Worm (Caenorhabditis elegans) whole organism, L4 larva: ENCODE data around the gene F01D5.1.

ENCODE experiments used
- D1046.2 ChIP-seq: fragments of 200-800 bp; sonication (Bioruptor generic); IDR thresholded peaks from 2 replicates; pipeline ENCODE4 v1.3.6; 2022; ENCODE audit warnings: missing genetic modification characterization, missing compliant biosample characterization
- F10B5.3 ChIP-seq: sonication (generic microtip); optimal IDR thresholded peaks from 2 replicates; lab custom pipeline; 2016; ENCODE audit warnings: mild to moderate bottlenecking, missing genetic modification characterization, missing compliant biosample characterization
- F37D6.2 ChIP-seq: sonication (generic microtip); optimal IDR thresholded peaks from 2 replicates; lab custom pipeline; 2016; ENCODE audit warnings: mild to moderate bottlenecking, missing genetic modification characterization, missing compliant biosample characterization
- T20F7.1 ChIP-seq: fragments of 200-800 bp; sonication (Bioruptor generic); optimal IDR thresholded peaks from 2 replicates; lab custom pipeline; 2018; ENCODE audit warnings: mild to moderate bottlenecking, missing genetic modification characterization, missing compliant biosample characterization
- T26A8.4 ChIP-seq: fragments of 200-800 bp; sonication (Bioruptor generic); IDR thresholded peaks from 2 replicates; pipeline ENCODE4 v1.3.6; 2022; ENCODE audit warnings: missing genetic modification characterization, missing compliant biosample characterization
- Y75B8A.6 ChIP-seq: fragments of 200-800 bp; sonication (Bioruptor generic); IDR thresholded peaks from 2 replicates; pipeline ENCODE4 v1.3.6; 2022; ENCODE audit warnings: missing genetic modification reagents, missing genetic modification characterization, missing compliant biosample characterization
- arid-1 ChIP-seq: fragments of 200-800 bp; sonication (Bioruptor generic); conservative IDR thresholded peaks from 2 replicates; pipeline ENCODE4 v1.3.6; 2022; ENCODE audit warnings: missing genetic modification reagents, missing genetic modification characterization, missing compliant biosample characterization
- ceh-20 ChIP-seq: fragments of 200-800 bp; sonication (Bioruptor generic); IDR thresholded peaks from 2 replicates; pipeline ENCODE4 v1.3.6; 2022; ENCODE audit warnings: missing genetic modification reagents, missing genetic modification characterization, missing compliant biosample characterization
- ceh-32 ChIP-seq: sonication (generic microtip); optimal IDR thresholded peaks from 2 replicates; lab custom pipeline; 2016; ENCODE audit warnings: mild to moderate bottlenecking, missing genetic modification characterization, missing compliant biosample characterization; ENCODE audit not compliant: poor library complexity
- daf-16 ChIP-seq, 3 experiments: sonication (generic microtip); optimal IDR thresholded peaks; 2 replicates each; lab custom pipeline; 2016 to 2017; ENCODE audit warnings: missing genetic modification characterization in 3 of 3, missing genetic modification reagents in 3 of 3, mild to moderate bottlenecking in 2 of 3, missing compliant biosample characterization in 2 of 3, missing biosample characterization in 1 of 3, moderate library complexity in 1 of 3
- dmd-8 ChIP-seq: fragments of 200-800 bp; sonication (Bioruptor generic); IDR thresholded peaks from 2 replicates; pipeline ENCODE4 v1.3.6; 2022; ENCODE audit warnings: missing genetic modification characterization, missing compliant biosample characterization
- dmd-9 ChIP-seq: fragments of 200-800 bp; sonication (Bioruptor generic); IDR thresholded peaks from 2 replicates; pipeline ENCODE4 v1.3.6; 2022; ENCODE audit warnings: missing genetic modification reagents, missing genetic modification characterization, missing compliant biosample characterization
- dve-1 ChIP-seq: sonication (generic microtip); optimal IDR thresholded peaks from 2 replicates; lab custom pipeline; 2017; ENCODE audit warnings: antibody characterized with exemption, mild to moderate bottlenecking, missing genetic modification characterization, missing compliant biosample characterization; ENCODE audit not compliant: insufficient read depth
- egl-43 ChIP-seq: fragments of 200-800 bp; sonication (Bioruptor generic); IDR thresholded peaks from 2 replicates; pipeline ENCODE4 v1.3.6; 2022; ENCODE audit warnings: missing genetic modification reagents, missing genetic modification characterization, missing compliant biosample characterization
- fkh-10 ChIP-seq: fragments of 150-350 bp; optimal IDR thresholded peaks from 2 replicates; lab custom pipeline; 2014; ENCODE audit warnings: missing biosample characterization, missing genetic modification reagents, missing genetic modification characterization
- fos-1 ChIP-seq: fragments of 150-350 bp; optimal IDR thresholded peaks from 2 replicates; lab custom pipeline; 2014; ENCODE audit warnings: missing biosample characterization, missing genetic modification characterization
- gei-8 ChIP-seq: fragments of 200-800 bp; sonication (Bioruptor generic); optimal IDR thresholded peaks from 2 replicates; lab custom pipeline; 2018; ENCODE audit warnings: mild to moderate bottlenecking, missing genetic modification characterization, missing compliant biosample characterization
- hif-1 ChIP-seq, 2 experiments: sonication (generic microtip); optimal IDR thresholded peaks; 2 replicates each; lab custom pipeline; 2016 to 2017; ENCODE audit warnings: missing compliant biosample characterization in 2 of 2, missing genetic modification characterization in 2 of 2, missing genetic modification reagents in 2 of 2, missing genotype in 2 of 2, mild to moderate bottlenecking in 1 of 2
- hlh-11 ChIP-seq: fragments of 200-800 bp; sonication (Bioruptor generic); optimal IDR thresholded peaks from 2 replicates; lab custom pipeline; 2018; ENCODE audit warnings: mild to moderate bottlenecking, missing genetic modification characterization, missing compliant biosample characterization
- hlh-30 ChIP-seq: sonication (generic microtip); optimal IDR thresholded peaks from 2 replicates; lab custom pipeline; 2017; ENCODE audit warnings: antibody characterized with exemption, mild to moderate bottlenecking, missing genetic modification characterization, missing compliant biosample characterization; ENCODE audit not compliant: insufficient read depth
- jun-1 ChIP-seq: fragments of 150-350 bp; optimal IDR thresholded peaks from 2 replicates; lab custom pipeline; 2014; ENCODE audit warnings: missing biosample characterization, missing genetic modification reagents, missing genetic modification characterization
- lim-7 ChIP-seq: fragments of 200-800 bp; sonication (Bioruptor generic); IDR thresholded peaks from 2 replicates; pipeline ENCODE4 v1.3.6; 2022; ENCODE audit warnings: missing genetic modification characterization, missing compliant biosample characterization
- lin-1 ChIP-seq: fragments of 200-800 bp; sonication (Bioruptor generic); IDR thresholded peaks from 2 replicates; pipeline ENCODE4 v1.3.6; 2022; ENCODE audit warnings: missing genetic modification reagents, missing genetic modification characterization, missing compliant biosample characterization
- lin-13 ChIP-seq: fragments of 150-350 bp; optimal IDR thresholded peaks from 2 replicates; lab custom pipeline; 2014; ENCODE audit warnings: missing biosample characterization, missing genetic modification reagents, missing genetic modification characterization
- lin-39 ChIP-seq: fragments of 150-350 bp; optimal IDR thresholded peaks from 2 replicates; lab custom pipeline; 2014; ENCODE audit warnings: missing biosample characterization, missing genetic modification reagents, missing genetic modification characterization
- madf-5 ChIP-seq, 2 experiments: fragments of 200-800 bp; sonication (Bioruptor generic); IDR thresholded peaks; 2 replicates each; pipeline ENCODE4 v1.3.6; 2022; ENCODE audit warnings: missing compliant biosample characterization in 2 of 2, missing genetic modification characterization in 2 of 2
- madf-9 ChIP-seq: fragments of 200-800 bp; sonication (Bioruptor generic); conservative IDR thresholded peaks from 2 replicates; pipeline ENCODE4 v1.3.6; 2022; ENCODE audit warnings: missing genetic modification reagents, missing genetic modification characterization, missing compliant biosample characterization
- mxl-3 ChIP-seq: fragments of 200-800 bp; sonication (Bioruptor generic); optimal IDR thresholded peaks from 2 replicates; lab custom pipeline; 2018; ENCODE audit warnings: mild to moderate bottlenecking, missing genetic modification characterization, missing compliant biosample characterization
- nhr-10 ChIP-seq: fragments of 150-350 bp; optimal IDR thresholded peaks from 2 replicates; lab custom pipeline; 2014; ENCODE audit warnings: missing biosample characterization, missing genetic modification characterization
- nhr-102 ChIP-seq: sonication (generic microtip); optimal IDR thresholded peaks from 2 replicates; lab custom pipeline; 2016; ENCODE audit warnings: mild to moderate bottlenecking, missing genetic modification characterization, moderate library complexity, missing compliant biosample characterization
- nhr-11 ChIP-seq: fragments of 150-350 bp; optimal IDR thresholded peaks from 2 replicates; lab custom pipeline; 2014; ENCODE audit warnings: missing biosample characterization, missing genetic modification characterization
- nhr-25 ChIP-seq: sonication (generic microtip); optimal IDR thresholded peaks from 2 replicates; lab custom pipeline; 2017; ENCODE audit warnings: missing genetic modification characterization, mild to moderate bottlenecking, missing compliant biosample characterization, antibody characterized with exemption, moderate library complexity, borderline replicate concordance; ENCODE audit not compliant: insufficient read depth
- nhr-28 ChIP-seq: fragments of 150-350 bp; optimal IDR thresholded peaks from 2 replicates; lab custom pipeline; 2014; ENCODE audit warnings: missing biosample characterization, missing genetic modification characterization
- nhr-41 ChIP-seq: fragments of 200-800 bp; sonication (Bioruptor generic); IDR thresholded peaks from 2 replicates; pipeline ENCODE4 v1.3.6; 2022; ENCODE audit warnings: missing genetic modification reagents, missing genetic modification characterization, missing compliant biosample characterization
- nhr-48 ChIP-seq: sonication (generic microtip); optimal IDR thresholded peaks from 2 replicates; lab custom pipeline; 2016; ENCODE audit warnings: mild to moderate bottlenecking, missing genetic modification characterization, missing compliant biosample characterization
- nhr-77 ChIP-seq: fragments of 150-350 bp; optimal IDR thresholded peaks from 2 replicates; lab custom pipeline; 2014; ENCODE audit warnings: missing biosample characterization, missing genetic modification characterization
- php-3 ChIP-seq: fragments of 200-800 bp; sonication (Bioruptor generic); IDR thresholded peaks from 2 replicates; pipeline ENCODE4 v1.3.6; 2022; ENCODE audit warnings: missing genetic modification reagents, missing genetic modification characterization, missing compliant biosample characterization
- pqm-1 ChIP-seq: sonication (generic microtip); optimal IDR thresholded peaks from 2 replicates; lab custom pipeline; 2017; ENCODE audit warnings: missing biosample characterization, missing genetic modification characterization
- rbr-2 ChIP-seq: sonication (generic microtip); optimal IDR thresholded peaks from 2 replicates; lab custom pipeline; 2016; ENCODE audit warnings: missing genotype, missing genetic modification characterization, missing compliant biosample characterization
- sdz-12 ChIP-seq: fragments of 200-800 bp; sonication (Bioruptor generic); optimal IDR thresholded peaks from 2 replicates; lab custom pipeline; 2018; ENCODE audit warnings: mild to moderate bottlenecking, missing genetic modification characterization, missing compliant biosample characterization
- set-16 ChIP-seq: fragments of 200-800 bp; sonication (Bioruptor generic); IDR thresholded peaks from 2 replicates; pipeline ENCODE4 v1.3.6; 2022; ENCODE audit warnings: missing genetic modification reagents, missing genetic modification characterization, missing compliant biosample characterization
- spr-3 ChIP-seq: fragments of 200-800 bp; sonication (Bioruptor generic); optimal IDR thresholded peaks from 2 replicates; lab custom pipeline; 2018; ENCODE audit warnings: mild to moderate bottlenecking, missing genetic modification characterization, missing compliant biosample characterization
- tag-97 ChIP-seq: fragments of 200-800 bp; sonication (Bioruptor generic); IDR thresholded peaks from 2 replicates; pipeline ENCODE4 v1.3.6; 2022; ENCODE audit warnings: missing genetic modification characterization, missing compliant biosample characterization
- unc-130 ChIP-seq: sonication (generic microtip); optimal IDR thresholded peaks from 2 replicates; lab custom pipeline; 2016; ENCODE audit warnings: missing genetic modification reagents, missing genetic modification characterization, missing compliant biosample characterization
- unc-39 ChIP-seq: sonication (generic microtip); optimal IDR thresholded peaks from 2 replicates; lab custom pipeline; 2017; ENCODE audit warnings: missing biosample characterization, missing genetic modification characterization
- unc-62 ChIP-seq, 3 experiments: fragments of 150-350 bp in 1 of 3; sonication (generic microtip); optimal IDR thresholded peaks in 2 of 3; peaks in 1 of 3; 1 replicate in 1 of 3; 2 replicates in 2 of 3; lab custom pipeline; 2014 to 2017; ENCODE audit warnings: missing biosample characterization in 3 of 3, missing genetic modification characterization in 3 of 3, missing genetic modification reagents in 3 of 3, missing genotype in 1 of 3
- vab-7 ChIP-seq: fragments of 200-800 bp; sonication (Bioruptor generic); IDR thresholded peaks from 2 replicates; pipeline ENCODE4 v1.3.6; 2022; ENCODE audit warnings: missing genetic modification reagents, missing genetic modification characterization, missing compliant biosample characterization
- zag-1 ChIP-seq: fragments of 150-350 bp; optimal IDR thresholded peaks from 2 replicates; lab custom pipeline; 2014; ENCODE audit warnings: missing biosample characterization, missing genetic modification characterization
- zfp-2 ChIP-seq: sonication (generic microtip); optimal IDR thresholded peaks from 2 replicates; lab custom pipeline; 2016; ENCODE audit warnings: mild to moderate bottlenecking, missing genetic modification characterization, missing compliant biosample characterization
- ztf-7 ChIP-seq: fragments of 150-350 bp; optimal IDR thresholded peaks from 2 replicates; lab custom pipeline; 2014; ENCODE audit warnings: missing biosample characterization, missing genetic modification characterization

F01D5.1 gene

DNA sequence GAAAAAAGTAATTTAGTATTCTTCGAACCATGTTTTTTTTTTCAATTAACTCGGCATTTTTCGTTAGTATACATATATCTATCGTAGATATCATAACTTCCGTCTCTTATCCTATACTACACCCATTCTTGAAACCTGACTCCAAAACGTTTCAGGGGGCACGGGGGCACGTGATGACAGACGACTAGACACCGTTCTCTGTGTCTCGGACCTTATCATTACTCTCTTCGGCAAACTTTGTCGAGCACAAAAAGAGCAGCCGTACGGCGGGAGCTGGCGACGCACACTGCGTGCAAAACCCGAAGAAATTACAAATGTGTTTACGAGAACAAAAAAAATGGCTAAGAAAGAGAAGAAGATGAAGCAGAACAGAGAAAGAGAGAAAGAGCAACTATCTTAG is 46.8 kb upstream of the F01D5.1 start (continued):
- 0 out of 4 replicates have a peak, but pooled peaks of 1 of the 2 experiments have one; percentile 41 for TF ChIP-seq madf-5 (GFP tag; IDR thresholded peaks at IDR 0.05; lab: Robert Waterston, UW)
- TF ChIP-seq fos-1 (tag; lab: Kevin White, UChicago), result no peak
- no peak for TF ChIP-seq zag-1
- no peak for TF ChIP-seq vab-7 (GFP tag; lab: Robert Waterston, UW)
- no peak for TF ChIP-seq madf-9
- peak; percentile 97 for TF ChIP-seq nhr-77 (tag; lab: Kevin White, UChicago)
- no peak for TF ChIP-seq dmd-8 (GFP tag; lab: Robert Waterston, UW)
- no peak for TF ChIP-seq egl-43 (GFP tag; lab: Robert Waterston, UW)
- TF ChIP-seq nhr-11 (tag; lab: Kevin White, UChicago), result peak; percentile 91
- TF ChIP-seq lin-39, result no peak
- TF ChIP-seq nhr-48 (tag; lab: Kevin White, UChicago), result peak; percentile 87
- peak in 1 of 2 experiments; percentile 93 for TF ChIP-seq unc-62 (GFP tag; optimal IDR thresholded peaks at IDR 0.05 in 1 of 2; lab: Kevin White, UChicago)
- peak; percentile 50 for TF ChIP-seq unc-62 (tag; optimal IDR thresholded peaks at IDR 0.05; lab: Kevin White, UChicago)
- TF ChIP-seq nhr-28 (tag; lab: Kevin White, UChicago), result peak; percentile 92
- no peak for TF ChIP-seq dmd-9 (GFP tag; lab: Robert Waterston, UW)
- TF ChIP-seq Y75B8A.6 (GFP tag; lab: Robert Waterston, UW), result no peak
- no peak for TF ChIP-seq T26A8.4 (GFP tag; lab: Robert Waterston, UW)
- no peak for TF ChIP-seq spr-3
- no peak for TF ChIP-seq D1046.2 (GFP tag; lab: Robert Waterston, UW)
- TF ChIP-seq lim-7 (GFP tag; lab: Robert Waterston, UW), result no peak
- peak; percentile 77; the same call in 1 of the 2 replicates for TF ChIP-seq lin-1 (GFP tag; lab: Robert Waterston, UW)
- TF ChIP-seq daf-16 (GFP tag; optimal IDR thresholded peaks at IDR 0.05; lab: Kevin White, UChicago), result peak in 1 of 2 experiments; percentile 40
- TF ChIP-seq daf-16 (tag; optimal IDR thresholded peaks at IDR 0.05; lab: Kevin White, UChicago), result peak; percentile 95
- TF ChIP-seq fkh-10 (GFP tag; lab: Kevin White, UChicago), result peak; percentile 71
- no peak for TF ChIP-seq ceh-32 (tag; lab: Kevin White, UChicago)
- TF ChIP-seq set-16 (GFP tag; lab: Robert Waterston, UW), result peak; percentile 61
- TF ChIP-seq arid-1 (GFP tag; lab: Robert Waterston, UW), result no peak
- TF ChIP-seq nhr-10 (tag; lab: Kevin White, UChicago), result no peak
- TF ChIP-seq nhr-102 (tag; lab: Kevin White, UChicago), result peak; percentile 62
- TF ChIP-seq dve-1 (tag; lab: Kevin White, UChicago), result peak; percentile 96
- no peak for TF ChIP-seq pqm-1 (tag; lab: Kevin White, UChicago)
- no peak for TF ChIP-seq nhr-41 (GFP tag; lab: Robert Waterston, UW)
- TF ChIP-seq mxl-3 (GFP tag; lab: Kevin White, UChicago), result peak; percentile 63
- peak; percentile 55 for TF ChIP-seq rbr-2 (tag; lab: Kevin White, UChicago)
- TF ChIP-seq jun-1 (tag; lab: Kevin White, UChicago), result peak; percentile 13
- no peak for TF ChIP-seq unc-39 (tag; lab: Kevin White, UChicago)
- no peak for TF ChIP-seq nhr-25 (tag; lab: Kevin White, UChicago)
- TF ChIP-seq gei-8 (GFP tag; lab: Kevin White, UChicago), result peak; percentile 18
- no peak for TF ChIP-seq php-3 (GFP tag; lab: Robert Waterston, UW)
- TF ChIP-seq tag-97 (GFP tag; lab: Robert Waterston, UW), result no peak
- peak; percentile 49 for TF ChIP-seq F37D6.2
- no peak for TF ChIP-seq unc-130 (GFP tag; lab: Kevin White, UChicago)
- peak; percentile 93 for TF ChIP-seq hlh-11 (tag; lab: Kevin White, UChicago)
- no peak for TF ChIP-seq F10B5.3
- TF ChIP-seq hif-1 (tag; optimal IDR thresholded peaks at IDR 0.05; lab: Kevin White, UChicago), result peak; percentile 72 to 97
- TF ChIP-seq sdz-12, result no peak
- TF ChIP-seq zfp-2 (tag; lab: Kevin White, UChicago), result no peak
- peak; percentile 93 for TF ChIP-seq hlh-30 (tag; lab: Kevin White, UChicago)
- TF ChIP-seq ceh-20, result no peak
- TF ChIP-seq T20F7.1 (GFP tag; lab: Kevin White, UChicago), result peak; percentile 49
- TF ChIP-seq lin-13 (GFP tag; lab: Kevin White, UChicago), result peak; percentile 52
- peak; percentile 30 for TF ChIP-seq ztf-7
